Worm (Caenorhabditis elegans) whole organism, L4 larva: ENCODE measurements around the gene mtcu-2.
A peak's percentile ranks its signal among the peaks of the same experiment; 100 is the strongest.

Experiments
- F26F4.8 ChIP-seq: fragments of 200-800 bp; sonication (Bioruptor generic); conservative IDR thresholded peaks from 2 replicates; pipeline ENCODE4 v1.3.6; 2022; ENCODE audit warnings: missing genetic modification characterization, missing compliant biosample characterization
- F37D6.2 ChIP-seq: sonication (generic microtip); optimal IDR thresholded peaks from 2 replicates; lab custom pipeline; 2016; ENCODE audit warnings: mild to moderate bottlenecking, missing genetic modification characterization, missing compliant biosample characterization
- F49E8.2 ChIP-seq: sonication (generic microtip); optimal IDR thresholded peaks from 2 replicates; lab custom pipeline; 2016; ENCODE audit warnings: missing compliant biosample characterization, mild to moderate bottlenecking, missing genetic modification characterization, borderline replicate concordance
- Y105C5A.15 ChIP-seq: fragments of 200-800 bp; sonication (Bioruptor generic); IDR thresholded peaks from 2 replicates; pipeline ENCODE4 v1.3.6; 2022; ENCODE audit warnings: missing genetic modification characterization, missing compliant biosample characterization
- Y48G9A.11 ChIP-seq: fragments of 200-800 bp; sonication (Bioruptor generic); IDR thresholded peaks from 2 replicates; pipeline ENCODE4 v1.3.6; 2022; ENCODE audit warnings: missing genetic modification reagents, missing genetic modification characterization, missing compliant biosample characterization
- ZK337.2 ChIP-seq: fragments of 200-800 bp; sonication (Bioruptor generic); IDR thresholded peaks from 2 replicates; pipeline ENCODE4 v1.3.6; 2022; ENCODE audit warnings: missing genetic modification reagents, missing genetic modification characterization, missing compliant biosample characterization
- aly-2 ChIP-seq: sonication (generic microtip); optimal IDR thresholded peaks from 2 replicates; lab custom pipeline; 2018; ENCODE audit warnings: missing biosample characterization, missing genetic modification characterization
- ama-1 ChIP-seq: fragments of 150-350 bp; optimal IDR thresholded peaks from 2 replicates; lab custom pipeline; 2014; ENCODE audit warnings: inconsistent platforms, mixed read lengths
- arid-1 ChIP-seq: fragments of 200-800 bp; sonication (Bioruptor generic); conservative IDR thresholded peaks from 2 replicates; pipeline ENCODE4 v1.3.6; 2022; ENCODE audit warnings: missing genetic modification reagents, missing genetic modification characterization, missing compliant biosample characterization
- ceh-32 ChIP-seq: sonication (generic microtip); optimal IDR thresholded peaks from 2 replicates; lab custom pipeline; 2016; ENCODE audit warnings: mild to moderate bottlenecking, missing genetic modification characterization, missing compliant biosample characterization; ENCODE audit not compliant: poor library complexity
- ceh-82 ChIP-seq: sonication (generic microtip); optimal IDR thresholded peaks from 2 replicates; lab custom pipeline; 2017; ENCODE audit warnings: missing biosample characterization, missing genetic modification characterization
- daf-12 ChIP-seq: fragments of 150-350 bp; optimal IDR thresholded peaks from 2 replicates; lab custom pipeline; 2014; ENCODE audit warnings: missing biosample characterization, missing genetic modification reagents, missing genetic modification characterization
- daf-16 ChIP-seq, 3 experiments: sonication (generic microtip); optimal IDR thresholded peaks; 2 replicates each; lab custom pipeline; 2016 to 2017; ENCODE audit warnings: missing genetic modification characterization in 3 of 3, missing genetic modification reagents in 3 of 3, mild to moderate bottlenecking in 2 of 3, missing compliant biosample characterization in 2 of 3, missing biosample characterization in 1 of 3, moderate library complexity in 1 of 3
- daf-19 ChIP-seq: fragments of 200-800 bp; sonication (Bioruptor generic); conservative IDR thresholded peaks from 2 replicates; pipeline ENCODE4 v1.3.6; 2022; ENCODE audit warnings: missing genetic modification characterization, missing compliant biosample characterization
- dmd-6 ChIP-seq: fragments of 200-800 bp; sonication (Bioruptor generic); IDR thresholded peaks from 2 replicates; pipeline ENCODE4 v1.3.6; 2022; ENCODE audit warnings: missing genetic modification reagents, missing genetic modification characterization, missing compliant biosample characterization
- dpl-1 ChIP-seq: fragments of 150-350 bp; optimal IDR thresholded peaks from 2 replicates; lab custom pipeline; 2014; ENCODE audit warnings: missing biosample characterization, missing genetic modification reagents, missing genetic modification characterization
- duxl-1 ChIP-seq: sonication (generic microtip); optimal IDR thresholded peaks from 2 replicates; lab custom pipeline; 2016; ENCODE audit warnings: mild to moderate bottlenecking, missing genetic modification characterization, moderate library complexity, missing compliant biosample characterization; ENCODE audit not compliant: poor library complexity
- dve-1 ChIP-seq: sonication (generic microtip); optimal IDR thresholded peaks from 2 replicates; lab custom pipeline; 2017; ENCODE audit warnings: antibody characterized with exemption, mild to moderate bottlenecking, missing genetic modification characterization, missing compliant biosample characterization; ENCODE audit not compliant: insufficient read depth
- gei-8 ChIP-seq: fragments of 200-800 bp; sonication (Bioruptor generic); optimal IDR thresholded peaks from 2 replicates; lab custom pipeline; 2018; ENCODE audit warnings: mild to moderate bottlenecking, missing genetic modification characterization, missing compliant biosample characterization
- hlh-30 ChIP-seq: sonication (generic microtip); optimal IDR thresholded peaks from 2 replicates; lab custom pipeline; 2017; ENCODE audit warnings: antibody characterized with exemption, mild to moderate bottlenecking, missing genetic modification characterization, missing compliant biosample characterization; ENCODE audit not compliant: insufficient read depth
- hmg-1.1 ChIP-seq: fragments of 200-800 bp; sonication (Bioruptor generic); IDR thresholded peaks from 2 replicates; pipeline ENCODE4 v1.3.6; 2022; ENCODE audit warnings: missing genetic modification reagents, missing genetic modification characterization, missing compliant biosample characterization
- lim-7 ChIP-seq: fragments of 200-800 bp; sonication (Bioruptor generic); IDR thresholded peaks from 2 replicates; pipeline ENCODE4 v1.3.6; 2022; ENCODE audit warnings: missing genetic modification characterization, missing compliant biosample characterization
- lin-13 ChIP-seq: fragments of 150-350 bp; optimal IDR thresholded peaks from 2 replicates; lab custom pipeline; 2014; ENCODE audit warnings: missing biosample characterization, missing genetic modification reagents, missing genetic modification characterization
- lin-15B ChIP-seq: fragments of 150-350 bp; sonication (generic microtip); optimal IDR thresholded peaks from 3 replicates; lab custom pipeline; 2014; ENCODE audit warnings: missing biosample characterization, missing genetic modification characterization
- lin-38 ChIP-seq: fragments of 200-800 bp; sonication (Bioruptor generic); IDR thresholded peaks from 2 replicates; pipeline ENCODE4 v1.3.6; 2022; ENCODE audit warnings: missing genetic modification reagents, missing genetic modification characterization, missing compliant biosample characterization
- lin-39 ChIP-seq: fragments of 150-350 bp; optimal IDR thresholded peaks from 2 replicates; lab custom pipeline; 2014; ENCODE audit warnings: missing biosample characterization, missing genetic modification reagents, missing genetic modification characterization
- lir-3 ChIP-seq: sonication (generic microtip); optimal IDR thresholded peaks from 2 replicates; lab custom pipeline; 2016; ENCODE audit warnings: mild to moderate bottlenecking, missing genetic modification characterization, missing compliant biosample characterization
- madf-9 ChIP-seq: fragments of 200-800 bp; sonication (Bioruptor generic); conservative IDR thresholded peaks from 2 replicates; pipeline ENCODE4 v1.3.6; 2022; ENCODE audit warnings: missing genetic modification reagents, missing genetic modification characterization, missing compliant biosample characterization
- mdl-1 ChIP-seq, 2 experiments: fragments of 150-350 bp in 1 of 2; sonication (generic microtip) in 1 of 2; optimal IDR thresholded peaks; 2 replicates each; lab custom pipeline; 2014 to 2017; ENCODE audit warnings: missing biosample characterization in 2 of 2, missing genetic modification characterization in 2 of 2
- mep-1 ChIP-seq: fragments of 150-350 bp; sonication (generic microtip); optimal IDR thresholded peaks from 3 replicates; lab custom pipeline; 2014; ENCODE audit warnings: missing biosample characterization, missing genetic modification characterization
- mes-2 ChIP-seq: sonication (generic microtip); optimal IDR thresholded peaks from 2 replicates; lab custom pipeline; 2016; ENCODE audit warnings: missing genotype, mild to moderate bottlenecking, missing genetic modification characterization, missing compliant biosample characterization; ENCODE audit not compliant: poor library complexity, severe bottlenecking
- mxl-2 ChIP-seq: fragments of 200-800 bp; sonication (Bioruptor generic); conservative IDR thresholded peaks from 2 replicates; pipeline ENCODE4 v1.3.6; 2022; ENCODE audit warnings: missing genetic modification reagents, missing genetic modification characterization, missing compliant biosample characterization
- mxl-3 ChIP-seq: fragments of 200-800 bp; sonication (Bioruptor generic); optimal IDR thresholded peaks from 2 replicates; lab custom pipeline; 2018; ENCODE audit warnings: mild to moderate bottlenecking, missing genetic modification characterization, missing compliant biosample characterization
- nhr-237 ChIP-seq: sonication (generic microtip); optimal IDR thresholded peaks from 2 replicates; lab custom pipeline; 2017; ENCODE audit warnings: missing biosample characterization, missing genetic modification characterization
- nhr-25 ChIP-seq: sonication (generic microtip); optimal IDR thresholded peaks from 2 replicates; lab custom pipeline; 2017; ENCODE audit warnings: missing genetic modification characterization, mild to moderate bottlenecking, missing compliant biosample characterization, antibody characterized with exemption, moderate library complexity, borderline replicate concordance; ENCODE audit not compliant: insufficient read depth
- nhr-28 ChIP-seq: fragments of 150-350 bp; optimal IDR thresholded peaks from 2 replicates; lab custom pipeline; 2014; ENCODE audit warnings: missing biosample characterization, missing genetic modification characterization
- nhr-41 ChIP-seq: fragments of 200-800 bp; sonication (Bioruptor generic); IDR thresholded peaks from 2 replicates; pipeline ENCODE4 v1.3.6; 2022; ENCODE audit warnings: missing genetic modification reagents, missing genetic modification characterization, missing compliant biosample characterization
- nhr-42 ChIP-seq: fragments of 200-800 bp; sonication (Bioruptor generic); IDR thresholded peaks from 2 replicates; pipeline ENCODE4 v1.3.6; 2022; ENCODE audit warnings: missing genetic modification characterization, missing compliant biosample characterization
- nhr-48 ChIP-seq: sonication (generic microtip); optimal IDR thresholded peaks from 2 replicates; lab custom pipeline; 2016; ENCODE audit warnings: mild to moderate bottlenecking, missing genetic modification characterization, missing compliant biosample characterization
- nhr-6 ChIP-seq: fragments of 150-350 bp; optimal IDR thresholded peaks from 2 replicates; lab custom pipeline; 2014; ENCODE audit warnings: missing biosample characterization, missing genetic modification characterization
- nhr-76 ChIP-seq: fragments of 150-350 bp; optimal IDR thresholded peaks from 2 replicates; lab custom pipeline; 2014; ENCODE audit warnings: missing biosample characterization, missing genetic modification characterization
- nhr-77 ChIP-seq: fragments of 150-350 bp; optimal IDR thresholded peaks from 2 replicates; lab custom pipeline; 2014; ENCODE audit warnings: missing biosample characterization, missing genetic modification characterization
- rbr-2 ChIP-seq: sonication (generic microtip); optimal IDR thresholded peaks from 2 replicates; lab custom pipeline; 2016; ENCODE audit warnings: missing genotype, missing genetic modification characterization, missing compliant biosample characterization
- sdz-12 ChIP-seq: fragments of 200-800 bp; sonication (Bioruptor generic); optimal IDR thresholded peaks from 2 replicates; lab custom pipeline; 2018; ENCODE audit warnings: mild to moderate bottlenecking, missing genetic modification characterization, missing compliant biosample characterization
- snpc-4 ChIP-seq: fragments of 150-350 bp; optimal IDR thresholded peaks from 2 replicates; lab custom pipeline; 2014; ENCODE audit warnings: missing biosample characterization, missing genetic modification characterization
- spr-3 ChIP-seq: fragments of 200-800 bp; sonication (Bioruptor generic); optimal IDR thresholded peaks from 2 replicates; lab custom pipeline; 2018; ENCODE audit warnings: mild to moderate bottlenecking, missing genetic modification characterization, missing compliant biosample characterization
- tag-97 ChIP-seq: fragments of 200-800 bp; sonication (Bioruptor generic); IDR thresholded peaks from 2 replicates; pipeline ENCODE4 v1.3.6; 2022; ENCODE audit warnings: missing genetic modification characterization, missing compliant biosample characterization
- unc-130 ChIP-seq: sonication (generic microtip); optimal IDR thresholded peaks from 2 replicates; lab custom pipeline; 2016; ENCODE audit warnings: missing genetic modification reagents, missing genetic modification characterization, missing compliant biosample characterization
- unc-39 ChIP-seq: sonication (generic microtip); optimal IDR thresholded peaks from 2 replicates; lab custom pipeline; 2017; ENCODE audit warnings: missing biosample characterization, missing genetic modification characterization
- zag-1 ChIP-seq: fragments of 150-350 bp; optimal IDR thresholded peaks from 2 replicates; lab custom pipeline; 2014; ENCODE audit warnings: missing biosample characterization, missing genetic modification characterization
- ztf-11 ChIP-seq: fragments of 150-350 bp; optimal IDR thresholded peaks from 2 replicates; lab custom pipeline; 2014; ENCODE audit warnings: missing biosample characterization, missing genetic modification characterization

Gene mtcu-2

ce11 chrII:10029044-10029443 is 4.0 kb downstream of the mtcu-2 start (continued):
- TF ChIP-seq nhr-76 (tag; lab: Kevin White, UChicago), result no peak
- no peak for TF ChIP-seq nhr-42 (GFP tag; lab: Robert Waterston, UW)
- TF ChIP-seq lim-7 (GFP tag; lab: Robert Waterston, UW), result no peak
- peak in 1 of 2 experiments; percentile 54 for TF ChIP-seq mdl-1 (tag; optimal IDR thresholded peaks at IDR 0.05; lab: Kevin White, UChicago)
- TF ChIP-seq snpc-4 (tag; lab: Kevin White, UChicago), result no peak
- peak; percentile 56 for TF ChIP-seq nhr-28 (tag; lab: Kevin White, UChicago)
- TF ChIP-seq daf-19 (GFP tag; lab: Robert Waterston, UW), result no peak
- no peak for TF ChIP-seq gei-8 (GFP tag; lab: Kevin White, UChicago)
- TF ChIP-seq mep-1 (tag; lab: Kevin White, UChicago), result peak; percentile 26
- no peak for TF ChIP-seq spr-3 (GFP tag; lab: Kevin White, UChicago)
- TF ChIP-seq Y105C5A.15 (GFP tag; lab: Robert Waterston, UW), result no peak
- TF ChIP-seq nhr-41 (GFP tag; lab: Robert Waterston, UW), result peak; percentile 38; the same call in 1 of the 2 replicates
- no peak for TF ChIP-seq ceh-82 (tag; lab: Kevin White, UChicago)
- TF ChIP-seq ztf-11, result no peak
- TF ChIP-seq F37D6.2 (tag; lab: Kevin White, UChicago), result no peak
- TF ChIP-seq mes-2 (tag; lab: Kevin White, UChicago), result no peak
- TF ChIP-seq lin-13 (GFP tag; lab: Kevin White, UChicago), result no peak
- TF ChIP-seq arid-1 (GFP tag; lab: Robert Waterston, UW), result no peak
- TF ChIP-seq F49E8.2, result no peak
- no peak for TF ChIP-seq hmg-1.1 (GFP tag; lab: Robert Waterston, UW)
- TF ChIP-seq dmd-6, result peak; percentile 62
- TF ChIP-seq nhr-237 (tag; lab: Kevin White, UChicago), result no peak
- TF ChIP-seq aly-2 (tag; lab: Kevin White, UChicago), result no peak
- no peak for TF ChIP-seq F26F4.8 (GFP tag; lab: Robert Waterston, UW)
- no peak for TF ChIP-seq lin-39 (tag; lab: Kevin White, UChicago)
- TF ChIP-seq dve-1, result peak; percentile 80
- TF ChIP-seq dpl-1 (GFP tag; lab: Kevin White, UChicago), result no peak
- TF ChIP-seq lin-38 (GFP tag; lab: Robert Waterston, UW), result no peak
- TF ChIP-seq nhr-48 (tag; lab: Kevin White, UChicago), result peak; percentile 62
- no peak for TF ChIP-seq tag-97 (GFP tag; lab: Robert Waterston, UW)
- no peak for TF ChIP-seq sdz-12
- TF ChIP-seq unc-39, result no peak
- TF ChIP-seq nhr-25 (tag; lab: Kevin White, UChicago), result peak; percentile 75
- TF ChIP-seq ceh-32 (tag; lab: Kevin White, UChicago), result no peak
- TF ChIP-seq lir-3 (tag; lab: Kevin White, UChicago), result no peak
- TF ChIP-seq zag-1 (tag; lab: Kevin White, UChicago), result no peak
- TF ChIP-seq ama-1 (lab: Kevin White, UChicago), result no peak
- no peak for TF ChIP-seq unc-130 (GFP tag; lab: Kevin White, UChicago)
- peak; percentile 75 for TF ChIP-seq mxl-3 (GFP tag; lab: Kevin White, UChicago)
- no peak for TF ChIP-seq ZK337.2 (GFP tag; lab: Robert Waterston, UW)
- no peak for TF ChIP-seq daf-12 (tag; lab: Kevin White, UChicago)
- TF ChIP-seq rbr-2 (tag; lab: Kevin White, UChicago), result no peak
- no peak for TF ChIP-seq nhr-6 (tag; lab: Kevin White, UChicago)
- TF ChIP-seq mxl-2, result no peak
- no peak for TF ChIP-seq lin-15B (tag; lab: Kevin White, UChicago)
- TF ChIP-seq daf-16 (GFP tag; optimal IDR thresholded peaks at IDR 0.05; lab: Kevin White, UChicago), result no peak
- peak; percentile 89 for TF ChIP-seq daf-16 (tag; optimal IDR thresholded peaks at IDR 0.05; lab: Kevin White, UChicago)
- TF ChIP-seq madf-9 (GFP tag; lab: Robert Waterston, UW), result no peak
- peak; percentile 55 for TF ChIP-seq nhr-77
- peak; percentile 81 for TF ChIP-seq hlh-30 (tag; lab: Kevin White, UChicago)
- TF ChIP-seq Y48G9A.11 (GFP tag; lab: Robert Waterston, UW), result no peak
- no peak for TF ChIP-seq duxl-1 (tag; lab: Kevin White, UChicago)
